Worm (Caenorhabditis elegans): Measurements from ENCODE around the gene nlp-3.
A peak's percentile ranks its signal among the peaks of the same experiment; 100 is the strongest.

Gene nlp-3

ce11 chrX:13206011-13206410, 27.8 kb upstream of the nlp-3 start:
- TF ChIP-seq dao-5 (tag; optimal IDR thresholded peaks at IDR 0.05) = no peak
- TF ChIP-seq him-1 (tag; optimal IDR thresholded peaks at IDR 0.05) = no peak
- no peak for TF ChIP-seq W03F9.2 (tag; optimal IDR thresholded peaks at IDR 0.05)

- TF ChIP-seq dao-5 (tag; optimal IDR thresholded peaks at IDR 0.05) (no peak), W03F9.2 (tag; optimal IDR thresholded peaks at IDR 0.05) (no peak), him-1 (tag; optimal IDR thresholded peaks at IDR 0.05) (no peak)
Measured at ce11 chrX:13202312-13202711, 24.1 kb upstream of the nlp-3 start.

ce11 chrX:13201401-13201800, 23.2 kb upstream of the nlp-3 start, which contains the start of gene unc-9:
TSS of gene unc-9 (plus strand) at chrX:13201770.
- TF ChIP-seq dao-5 (tag; optimal IDR thresholded peaks at IDR 0.05) (no peak), W03F9.2 (tag; optimal IDR thresholded peaks at IDR 0.05) (no peak), him-1 (tag; optimal IDR thresholded peaks at IDR 0.05) (no peak)

ce11 chrX:13200312-13200711, 22.1 kb upstream of the nlp-3 start:
- no peak for TF ChIP-seq W03F9.2 (tag; optimal IDR thresholded peaks at IDR 0.05)
- no peak for TF ChIP-seq dao-5 (tag; optimal IDR thresholded peaks at IDR 0.05)
- no peak for TF ChIP-seq him-1 (tag; optimal IDR thresholded peaks at IDR 0.05)

- no peak for TF ChIP-seq W03F9.2 (tag; optimal IDR thresholded peaks at IDR 0.05)
- TF ChIP-seq him-1 (tag; optimal IDR thresholded peaks at IDR 0.05) = no peak
Measured at ce11 chrX:13198134-13198533, 19.9 kb upstream of the nlp-3 start.

- no peak for TF ChIP-seq him-1 (tag; optimal IDR thresholded peaks at IDR 0.05)
Measured at ce11 chrX:13190912-13191311, 12.7 kb upstream of the nlp-3 start, which contains the start of gene gpa-6. TSS of gene gpa-6 (plus strand) at chrX:13191212.

ce11 chrX:13189861-13190260, 11.6 kb upstream of the nlp-3 start, which contains the start of gene cwp-5:
TSS of gene cwp-5 (minus strand) at chrX:13189961.
- TF ChIP-seq him-1 (tag; optimal IDR thresholded peaks at IDR 0.05) (no peak), W03F9.2 (tag; optimal IDR thresholded peaks at IDR 0.05) (no peak), dao-5 (tag; optimal IDR thresholded peaks at IDR 0.05) (no peak)

ce11 chrX:13182012-13182411, 3.8 kb upstream of the nlp-3 start:
- TF ChIP-seq W03F9.2 (tag; optimal IDR thresholded peaks at IDR 0.05) (no peak), dao-5 (tag; optimal IDR thresholded peaks at IDR 0.05) (no peak), him-1 (tag; optimal IDR thresholded peaks at IDR 0.05) (no peak)

ce11 chrX:13174437-13174836, 3.8 kb downstream of the nlp-3 start:
- TF ChIP-seq dao-5 (tag; optimal IDR thresholded peaks at IDR 0.05) (no peak), W03F9.2 (tag; optimal IDR thresholded peaks at IDR 0.05) (no peak), him-1 (tag; optimal IDR thresholded peaks at IDR 0.05) (no peak)

ce11 chrX:13171206-13171605, 7.0 kb downstream of the nlp-3 start:
- TF ChIP-seq him-1 (tag; optimal IDR thresholded peaks at IDR 0.05) (peak; percentile 65), dao-5 (tag; optimal IDR thresholded peaks at IDR 0.05) (no peak), W03F9.2 (tag; optimal IDR thresholded peaks at IDR 0.05) (no peak)

- no peak for TF ChIP-seq dao-5 (tag; optimal IDR thresholded peaks at IDR 0.05)
- no peak for TF ChIP-seq him-1 (tag; optimal IDR thresholded peaks at IDR 0.05)
- no peak for TF ChIP-seq W03F9.2 (tag; optimal IDR thresholded peaks at IDR 0.05)
Measured at ce11 chrX:13170804-13171203, 7.4 kb downstream of the nlp-3 start.

ce11 chrX:13169975-13170374, 8.3 kb downstream of the nlp-3 start, which contains the start of gene mob-2:
TSS of gene mob-2 (minus strand) at chrX:13170075.
- no peak for TF ChIP-seq dao-5 (tag; optimal IDR thresholded peaks at IDR 0.05)
- no peak for TF ChIP-seq W03F9.2 (tag; optimal IDR thresholded peaks at IDR 0.05)
- no peak for TF ChIP-seq him-1 (tag; optimal IDR thresholded peaks at IDR 0.05)

- TF ChIP-seq him-1 (tag; optimal IDR thresholded peaks at IDR 0.05) = no peak
- TF ChIP-seq dao-5 (tag; optimal IDR thresholded peaks at IDR 0.05) = no peak
- no peak for TF ChIP-seq W03F9.2 (tag; optimal IDR thresholded peaks at IDR 0.05)
Measured at ce11 chrX:13169133-13169532, 9.1 kb downstream of the nlp-3 start.

- no peak for TF ChIP-seq W03F9.2 (tag; optimal IDR thresholded peaks at IDR 0.05)
- no peak for TF ChIP-seq dao-5 (tag; optimal IDR thresholded peaks at IDR 0.05)
- no peak for TF ChIP-seq him-1 (tag; optimal IDR thresholded peaks at IDR 0.05)
Measured at ce11 chrX:13165686-13166085, 12.6 kb downstream of the nlp-3 start.

- TF ChIP-seq dao-5 (tag; optimal IDR thresholded peaks at IDR 0.05) (no peak), W03F9.2 (tag; optimal IDR thresholded peaks at IDR 0.05) (no peak), him-1 (tag; optimal IDR thresholded peaks at IDR 0.05) (no peak)
Measured at ce11 chrX:13164301-13164700, 13.9 kb downstream of the nlp-3 start.

- TF ChIP-seq W03F9.2 (tag; optimal IDR thresholded peaks at IDR 0.05) (no peak), him-1 (tag; optimal IDR thresholded peaks at IDR 0.05) (no peak), dao-5 (tag; optimal IDR thresholded peaks at IDR 0.05) (no peak)
Measured at ce11 chrX:13163185-13163584, 15.1 kb downstream of the nlp-3 start.
